Fruit fly (Drosophila melanogaster): ENCODE measurements around the gene Inx2.

The Inx2 gene

dm6 chrX:6997653-6998491, 600 bp upstream of the Inx2 start:
- TF ChIP-seq tj (GFP tag; optimal IDR thresholded peaks at IDR 0.05) (no peak), CG11617 (GFP tag; optimal IDR thresholded peaks at IDR 0.05) (peak; percentile 8), Clk (GFP tag; optimal IDR thresholded peaks at IDR 0.05) (no peak), CG1620 (GFP tag; optimal IDR thresholded peaks at IDR 0.05) (peak; percentile 29), pad (GFP tag; optimal IDR thresholded peaks at IDR 0.05) (no peak), CG5204 (GFP tag; optimal IDR thresholded peaks at IDR 0.05) (peak; percentile 50), cic (GFP tag; optimal IDR thresholded peaks at IDR 0.05) (no peak), toe (GFP tag; optimal IDR thresholded peaks at IDR 0.05) (no peak), kay (GFP tag; ENCODE audit: borderline replicate concordance) (no peak), bab1 (GFP tag; optimal IDR thresholded peaks at IDR 0.05) (peak; percentile 55), ovo (GFP tag; optimal IDR thresholded peaks at IDR 0.05) (no peak), Crg-1 (GFP tag; optimal IDR thresholded peaks at IDR 0.05) (no peak), CG12768 (GFP tag; optimal IDR thresholded peaks at IDR 0.05) (no peak), CG14711 (tag; optimal IDR thresholded peaks at IDR 0.05) (peak; percentile 50), CG7101 (tag; optimal IDR thresholded peaks at IDR 0.05) (no peak), Mnt (GFP tag; optimal IDR thresholded peaks at IDR 0.05) (no peak), CG33017 (tag; optimal IDR thresholded peaks at IDR 0.05) (no peak), Hr96 (GFP tag; optimal IDR thresholded peaks at IDR 0.05) (no peak), cnc (optimal IDR thresholded peaks at IDR 0.05) (no peak), CG7045 (GFP tag; optimal IDR thresholded peaks at IDR 0.05) (no peak)

- no peak for TF ChIP-seq CG5204 (GFP tag; optimal IDR thresholded peaks at IDR 0.05)
Measured at dm6 chrX:7000444-7001134, 2.1 kb downstream of the Inx2 start.

dm6 chrX:7001135-7001769, 2.8 kb downstream of the Inx2 start:
- no peak for TF ChIP-seq CG12768 (GFP tag; optimal IDR thresholded peaks at IDR 0.05)
- TF ChIP-seq CG14711 (tag; optimal IDR thresholded peaks at IDR 0.05) = no peak
- no peak for TF ChIP-seq CG1620 (GFP tag; optimal IDR thresholded peaks at IDR 0.05)
- TF ChIP-seq tj (GFP tag; optimal IDR thresholded peaks at IDR 0.05) = no peak
- no peak for TF ChIP-seq Clk (GFP tag; optimal IDR thresholded peaks at IDR 0.05)
- no peak for TF ChIP-seq CG7045 (GFP tag; optimal IDR thresholded peaks at IDR 0.05)
- TF ChIP-seq cnc (optimal IDR thresholded peaks at IDR 0.05) = no peak
- TF ChIP-seq CG5204 (GFP tag; optimal IDR thresholded peaks at IDR 0.05) = no peak
- TF ChIP-seq ovo (GFP tag; optimal IDR thresholded peaks at IDR 0.05) = no peak
- TF ChIP-seq bab1 (GFP tag; optimal IDR thresholded peaks at IDR 0.05) = no peak
- no peak for TF ChIP-seq pad (GFP tag; optimal IDR thresholded peaks at IDR 0.05)

- TF ChIP-seq Crg-1 (GFP tag; optimal IDR thresholded peaks at IDR 0.05) (peak; percentile 45), CG11617 (GFP tag; optimal IDR thresholded peaks at IDR 0.05) (peak; percentile 3), ovo (GFP tag; optimal IDR thresholded peaks at IDR 0.05) (no peak), CG7101 (tag; optimal IDR thresholded peaks at IDR 0.05) (peak; percentile 54), CG14711 (tag; optimal IDR thresholded peaks at IDR 0.05) (no peak), CG1620 (GFP tag; optimal IDR thresholded peaks at IDR 0.05) (peak; percentile 38), Mnt (GFP tag; optimal IDR thresholded peaks at IDR 0.05) (peak; percentile 26), pad (GFP tag; optimal IDR thresholded peaks at IDR 0.05) (peak; percentile 30)
Measured at dm6 chrX:7004101-7004700, 5.7 kb downstream of the Inx2 start.

- TF ChIP-seq tj (GFP tag; optimal IDR thresholded peaks at IDR 0.05) = peak; percentile 62
- TF ChIP-seq CG11617 (GFP tag; optimal IDR thresholded peaks at IDR 0.05) = no peak
- TF ChIP-seq CG33017 (tag; optimal IDR thresholded peaks at IDR 0.05) = no peak
- TF ChIP-seq ovo (GFP tag; optimal IDR thresholded peaks at IDR 0.05) = no peak
- no peak for TF ChIP-seq CG14711 (tag; optimal IDR thresholded peaks at IDR 0.05)
- TF ChIP-seq Mnt (GFP tag; optimal IDR thresholded peaks at IDR 0.05) = no peak
- TF ChIP-seq CG7045 (GFP tag; optimal IDR thresholded peaks at IDR 0.05) = no peak
- no peak for TF ChIP-seq CG5204 (GFP tag; optimal IDR thresholded peaks at IDR 0.05)
Measured at dm6 chrX:7005444-7005843, 7.0 kb downstream of the Inx2 start.

dm6 chrX:7007693-7008092, 9.2 kb downstream of the Inx2 start:
- TF ChIP-seq cic (GFP tag; optimal IDR thresholded peaks at IDR 0.05) = no peak
- peak; percentile 13 for TF ChIP-seq CG14711 (tag; optimal IDR thresholded peaks at IDR 0.05)
- TF ChIP-seq bab1 (GFP tag; optimal IDR thresholded peaks at IDR 0.05) = no peak

All from whole organism, adult.